Fruit fly (Drosophila melanogaster): ENCODE data around the gene alph.

The alph gene

DNA sequence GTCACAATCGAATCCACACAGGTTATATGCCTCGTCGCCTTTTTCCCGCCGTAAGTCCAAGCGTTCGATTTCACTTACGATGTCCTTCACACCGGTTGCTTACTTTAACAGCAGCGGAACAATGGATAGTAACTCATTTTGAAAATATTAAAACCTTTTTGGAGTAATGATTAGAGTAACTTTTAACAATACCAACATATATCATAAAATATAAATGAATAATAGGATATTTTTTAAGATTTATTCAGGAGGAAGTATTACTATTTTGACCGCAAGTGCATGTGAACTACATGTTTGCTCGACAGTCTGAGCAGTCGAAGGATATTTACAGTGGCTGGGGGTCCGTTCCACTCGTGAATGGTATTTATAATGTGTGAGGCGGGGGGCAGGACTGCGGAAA, 25.6 kb downstream of the alph start:
- TF ChIP-seq CG6792 (GFP tag; optimal IDR thresholded peaks at IDR 0.05) = peak; percentile 51
- peak; percentile 48 for TF ChIP-seq esn (GFP tag; optimal IDR thresholded peaks at IDR 0.05)
- TF ChIP-seq fkh (GFP tag; optimal IDR thresholded peaks at IDR 0.05) = no peak
- TF ChIP-seq dsx (GFP tag; optimal IDR thresholded peaks at IDR 0.05; ENCODE audit: poor library complexity, severe bottlenecking) = peak; percentile 22
- no peak for TF ChIP-seq CG16779 (tag; optimal IDR thresholded peaks at IDR 0.05)
- TF ChIP-seq salr (GFP tag; optimal IDR thresholded peaks at IDR 0.05) = no peak
- TF ChIP-seq Eip75B (GFP tag; optimal IDR thresholded peaks at IDR 0.05) = peak; percentile 37
- peak; percentile 8 for TF ChIP-seq Sox102F (GFP tag; optimal IDR thresholded peaks at IDR 0.05)
- no peak for TF ChIP-seq Hr38 (GFP tag; optimal IDR thresholded peaks at IDR 0.05)
- TF ChIP-seq CG10631 (GFP tag; optimal IDR thresholded peaks at IDR 0.05) = peak; percentile 63
- peak; percentile 28 for TF ChIP-seq CG34406 (GFP tag; optimal IDR thresholded peaks at IDR 0.05)
- TF ChIP-seq CG1621 (tag; optimal IDR thresholded peaks at IDR 0.05) = peak; percentile 32
- TF ChIP-seq CG10669 (GFP tag; optimal IDR thresholded peaks at IDR 0.05) = peak; percentile 31
- peak; percentile 27 for TF ChIP-seq fd59A (GFP tag; optimal IDR thresholded peaks at IDR 0.05)
- peak; percentile 48 for TF ChIP-seq acj6 (GFP tag; optimal IDR thresholded peaks at IDR 0.05)
- peak; percentile 64 for TF ChIP-seq CG15336 (GFP tag; IDR thresholded peaks at IDR 0.05)
- TF ChIP-seq CG11902 (GFP tag; optimal IDR thresholded peaks at IDR 0.05) = no peak
- TF ChIP-seq CG4318 (GFP tag; optimal IDR thresholded peaks at IDR 0.05) = no peak
- peak; percentile 51; the same call in 1 of the 3 replicates for TF ChIP-seq CG8119 (GFP tag; IDR thresholded peaks at IDR 0.05)
- peak; percentile 31 for TF ChIP-seq CG8632 (GFP tag; optimal IDR thresholded peaks at IDR 0.05)
- peak; percentile 21 for TF ChIP-seq Hr4 (GFP tag; optimal IDR thresholded peaks at IDR 0.05)
- TF ChIP-seq pdm3 (GFP tag; optimal IDR thresholded peaks at IDR 0.05) = peak; percentile 53
- TF ChIP-seq CG11762 (GFP tag; optimal IDR thresholded peaks at IDR 0.05; ENCODE audit: insufficient read depth) = no peak
- TF ChIP-seq Hr39 (GFP tag; optimal IDR thresholded peaks at IDR 0.05) = peak; percentile 34
- no peak for TF ChIP-seq Blimp-1 (GFP tag; optimal IDR thresholded peaks at IDR 0.05)
- peak; percentile 86 for TF ChIP-seq Eip78C (GFP tag)
- TF ChIP-seq Ets21C (GFP tag; optimal IDR thresholded peaks at IDR 0.05) = no peak
- peak; percentile 33 for TF ChIP-seq lz (GFP tag; optimal IDR thresholded peaks at IDR 0.05)
- no peak for TF ChIP-seq dac (GFP tag; optimal IDR thresholded peaks at IDR 0.05)
- TF ChIP-seq achi (GFP tag; optimal IDR thresholded peaks at IDR 0.05) = peak; percentile 22
- peak; percentile 41 for TF ChIP-seq CG3919 (GFP tag; optimal IDR thresholded peaks at IDR 0.05)
- peak; percentile 57 for TF ChIP-seq OdsH (GFP tag; optimal IDR thresholded peaks at IDR 0.05)
- TF ChIP-seq CG11294 (GFP tag; IDR thresholded peaks at IDR 0.05) = peak; percentile 37; the same call in 1 of the 2 replicates
- TF ChIP-seq Met (GFP tag; optimal IDR thresholded peaks at IDR 0.05) = peak; percentile 49
- TF ChIP-seq fd85E (GFP tag; optimal IDR thresholded peaks at IDR 0.05) = no peak
- TF ChIP-seq Lpt (GFP tag; optimal IDR thresholded peaks at IDR 0.05) = no peak
- TF ChIP-seq CG6276 (GFP tag; optimal IDR thresholded peaks at IDR 0.05) = no peak
- TF ChIP-seq CG6854 (GFP tag; optimal IDR thresholded peaks at IDR 0.05) = no peak
- TF ChIP-seq eg (GFP tag; IDR thresholded peaks at IDR 0.05) = peak; percentile 69
- TF ChIP-seq Sox14 (GFP tag; optimal IDR thresholded peaks at IDR 0.05) = peak; percentile 33
- TF ChIP-seq CG32006 (GFP tag; optimal IDR thresholded peaks at IDR 0.05) = peak; percentile 38
- TF ChIP-seq CG31627 (GFP tag; optimal IDR thresholded peaks at IDR 0.05) = peak; percentile 20
- TF ChIP-seq Sox15 (GFP tag; optimal IDR thresholded peaks at IDR 0.05) = no peak
- peak; percentile 23 for TF ChIP-seq topi (GFP tag; optimal IDR thresholded peaks at IDR 0.05)
- TF ChIP-seq ss (GFP tag; optimal IDR thresholded peaks at IDR 0.05) = no peak
- TF ChIP-seq CG8319 (GFP tag; optimal IDR thresholded peaks at IDR 0.05) = peak; percentile 32
- peak; percentile 76 for TF ChIP-seq CG6163 (GFP tag; IDR thresholded peaks at IDR 0.05)
- peak; percentile 61 for TF ChIP-seq Ets96B (tag; optimal IDR thresholded peaks at IDR 0.05)
- TF ChIP-seq net (GFP tag; optimal IDR thresholded peaks at IDR 0.05) = peak; percentile 35
- no peak for TF ChIP-seq CG6808 (GFP tag; optimal IDR thresholded peaks at IDR 0.05)
- peak; percentile 9 for TF ChIP-seq CG7368 (GFP tag; optimal IDR thresholded peaks at IDR 0.05)
- no peak for TF ChIP-seq spab (GFP tag; optimal IDR thresholded peaks at IDR 0.05)

Measured in whole organism, prepupa.